Worm (Caenorhabditis elegans) whole organism, late embryonic: ENCODE results near the gene lmp-2.

ENCODE experiments used
- fax-1 ChIP-seq: sonication (generic microtip); optimal IDR thresholded peaks from 2 replicates; lab custom pipeline; 2016; ENCODE audit warnings: missing genotype, missing genetic modification characterization, missing compliant biosample characterization
- pha-4 ChIP-seq: fragments of 150-350 bp; optimal IDR thresholded peaks from 2 replicates; lab custom pipeline; 2018; ENCODE audit warnings: missing biosample characterization, missing genetic modification reagents, missing genetic modification characterization

DNA sequence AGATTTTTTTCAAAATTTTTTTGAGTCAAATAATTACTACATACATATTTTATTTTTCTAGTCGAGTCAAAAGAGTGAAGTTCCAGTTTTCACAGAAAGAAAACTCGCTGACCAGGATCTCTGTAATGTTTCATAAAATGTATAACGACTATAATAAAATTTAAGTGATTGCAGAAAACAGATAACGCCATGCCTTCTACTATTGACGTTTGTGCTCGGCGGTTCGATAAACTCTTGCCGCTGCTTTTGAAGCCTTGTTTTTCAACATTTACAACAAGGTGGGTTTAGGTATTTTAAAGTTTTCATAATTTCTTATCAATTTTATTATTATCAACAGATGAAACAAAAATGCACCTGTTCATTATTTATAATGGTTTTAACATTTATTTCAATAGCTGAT is at the start of gene lmp-2:
- TF ChIP-seq pha-4 = no peak
- TF ChIP-seq fax-1 (tag; lab: Kevin White, UChicago) = no peak
